Worm (Caenorhabditis elegans): ENCODE data around the gene rpl-10.

DNA sequence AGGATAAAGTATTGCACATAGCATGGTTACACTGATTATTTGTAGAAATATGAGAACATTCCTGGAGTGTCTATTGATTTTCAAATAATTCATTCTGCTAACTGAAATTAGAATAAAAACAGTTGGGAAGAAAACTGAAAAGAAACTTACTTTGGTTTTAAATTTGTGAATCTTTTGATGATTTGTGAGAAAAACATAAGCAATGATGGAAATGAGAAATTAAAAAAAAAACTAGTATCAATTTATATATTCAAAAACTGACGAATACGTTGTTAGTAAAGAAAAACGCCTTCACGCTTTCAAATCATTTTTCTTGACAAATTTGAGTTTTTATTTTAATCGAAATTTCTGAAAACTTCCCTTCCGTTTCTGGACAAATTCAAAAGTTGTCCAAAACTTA is 49.4 kb downstream of the rpl-10 start, which contains the start of gene T05C12.9:
- no peak for TF ChIP-seq sea-1 (GFP tag; conservative IDR thresholded peaks at IDR 0.05)
- no peak for TF ChIP-seq tbx-37 (GFP tag; conservative IDR thresholded peaks at IDR 0.05)
- no peak for TF ChIP-seq hmg-4 (GFP tag; optimal IDR thresholded peaks at IDR 0.05)
- TF ChIP-seq ama-1 (optimal IDR thresholded peaks at IDR 0.05): no peak
- TF ChIP-seq flt-1 (GFP tag; IDR thresholded peaks at IDR 0.05): no peak

All from whole organism, early embryonic.